Worm (Caenorhabditis elegans) whole organism, young adult: ENCODE data around the gene slc-17.5.

Source experiments
- B0035.1 ChIP-seq: sonication (generic microtip); optimal IDR thresholded peaks from 2 replicates; lab custom pipeline; 2016; ENCODE audit warnings: missing genetic modification characterization, mild to moderate bottlenecking, missing compliant biosample characterization, missing genotype, missing genetic modification reagents
- F33H1.4 ChIP-seq: fragments of 200-800 bp; sonication (Bioruptor generic); IDR thresholded peaks from 2 replicates; pipeline ENCODE4 v1.3.6; 2022; ENCODE audit warnings: missing genetic modification reagents, missing genetic modification characterization, missing compliant biosample characterization
- F52B5.7 ChIP-seq: sonication (generic microtip); optimal IDR thresholded peaks from 2 replicates; lab custom pipeline; 2016; ENCODE audit warnings: mild to moderate bottlenecking, missing genetic modification characterization, missing compliant biosample characterization
- K12H6.12 ChIP-seq: fragments of 200-800 bp; sonication (Bioruptor generic); optimal IDR thresholded peaks from 2 replicates; lab custom pipeline; 2018; ENCODE audit warnings: mild to moderate bottlenecking, missing genetic modification characterization, missing compliant biosample characterization
- T26A5.8 ChIP-seq: sonication (generic microtip); optimal IDR thresholded peaks from 2 replicates; lab custom pipeline; 2016; ENCODE audit warnings: missing genetic modification characterization, missing compliant biosample characterization
- Y53G8AR.9 ChIP-seq: fragments of 200-800 bp; sonication (Bioruptor generic); conservative IDR thresholded peaks from 2 replicates; pipeline ENCODE4 v1.3.6; 2022; ENCODE audit warnings: missing genetic modification reagents, missing genetic modification characterization, missing compliant biosample characterization
- Y95B8A.8 ChIP-seq: fragments of 200-800 bp; sonication (Bioruptor generic); IDR thresholded peaks from 2 replicates; pipeline ENCODE4 v1.3.6; 2022; ENCODE audit warnings: missing genetic modification reagents, missing genetic modification characterization, missing compliant biosample characterization
- akir-1 ChIP-seq: fragments of 200-800 bp; sonication (Bioruptor generic); optimal IDR thresholded peaks from 2 replicates; lab custom pipeline; 2018; ENCODE audit warnings: mild to moderate bottlenecking, missing genetic modification characterization, moderate library complexity, missing compliant biosample characterization
- ama-1 ChIP-seq, 3 experiments: fragments of 150-350 bp in 1 of 3; sonication (generic microtip) in 2 of 3; optimal IDR thresholded peaks; 2 replicates each; lab custom pipeline; 2014 to 2018; ENCODE audit warnings: missing biosample characterization in 2 of 3, missing genetic modification characterization in 2 of 3, missing genetic modification reagents in 2 of 3
- athp-1 ChIP-seq: sonication (generic microtip); optimal IDR thresholded peaks from 2 replicates; lab custom pipeline; 2017; ENCODE audit warnings: mild to moderate bottlenecking, missing genetic modification characterization, missing compliant biosample characterization
- ceh-100 ChIP-seq: fragments of 200-800 bp; sonication (Bioruptor generic); IDR thresholded peaks from 2 replicates; pipeline ENCODE4 v1.3.6; 2022; ENCODE audit warnings: missing genetic modification reagents, missing genetic modification characterization, missing compliant biosample characterization
- ceh-58 ChIP-seq: fragments of 200-800 bp; sonication (Bioruptor generic); IDR thresholded peaks from 2 replicates; pipeline ENCODE4 v1.3.6; 2022; ENCODE audit warnings: missing genetic modification characterization, missing compliant biosample characterization
- ceh-91 ChIP-seq: fragments of 200-800 bp; sonication (Bioruptor generic); IDR thresholded peaks from 2 replicates; pipeline ENCODE4 v1.3.6; 2022; ENCODE audit warnings: missing genetic modification reagents, missing genetic modification characterization, missing compliant biosample characterization
- dox-1 ChIP-seq: fragments of 200-800 bp; sonication (Bioruptor generic); IDR thresholded peaks from 2 replicates; pipeline ENCODE4 v1.3.6; 2022; ENCODE audit warnings: missing genetic modification reagents, missing genetic modification characterization, missing compliant biosample characterization
- dpff-1 ChIP-seq: sonication (generic microtip); optimal IDR thresholded peaks from 2 replicates; lab custom pipeline; 2017; ENCODE audit warnings: mild to moderate bottlenecking, missing genetic modification characterization, missing compliant biosample characterization
- ets-4 ChIP-seq: fragments of 200-800 bp; sonication (Bioruptor generic); optimal IDR thresholded peaks from 2 replicates; lab custom pipeline; 2018; ENCODE audit warnings: mild to moderate bottlenecking, missing genetic modification characterization, missing compliant biosample characterization
- fkh-3 ChIP-seq: sonication (generic microtip); optimal IDR thresholded peaks from 2 replicates; lab custom pipeline; 2016; ENCODE audit warnings: mild to moderate bottlenecking, missing genetic modification characterization, missing compliant biosample characterization
- hsf-1 ChIP-seq: fragments of 200-800 bp; sonication (Bioruptor generic); IDR thresholded peaks from 2 replicates; pipeline ENCODE4 v1.3.6; 2022; ENCODE audit warnings: missing genetic modification reagents, missing genetic modification characterization, missing compliant biosample characterization
- lag-1 ChIP-seq: fragments of 200-800 bp; sonication (Bioruptor generic); IDR thresholded peaks from 2 replicates; pipeline ENCODE4 v1.3.6; 2022; ENCODE audit warnings: missing genetic modification reagents, missing genetic modification characterization, missing compliant biosample characterization
- let-526 ChIP-seq: fragments of 200-800 bp; sonication (Bioruptor generic); IDR thresholded peaks from 2 replicates; pipeline ENCODE4 v1.3.6; 2022; ENCODE audit warnings: missing genetic modification reagents, missing genetic modification characterization, missing compliant biosample characterization
- let-607 ChIP-seq, 2 experiments: fragments of 200-800 bp in 1 of 2; sonication (Bioruptor generic) in 1 of 2; sonication (generic microtip) in 1 of 2; optimal IDR thresholded peaks; 2 replicates each; lab custom pipeline; 2016 to 2018; ENCODE audit warnings: mild to moderate bottlenecking in 2 of 2, missing compliant biosample characterization in 2 of 2, missing genetic modification characterization in 2 of 2, moderate library complexity in 2 of 2, missing genotype in 1 of 2
- lin-40 ChIP-seq: sonication (generic microtip); optimal IDR thresholded peaks from 2 replicates; lab custom pipeline; 2016; ENCODE audit warnings: missing genetic modification characterization, mild to moderate bottlenecking, missing compliant biosample characterization, missing genotype, missing genetic modification reagents
- lsl-1 ChIP-seq: fragments of 200-800 bp; sonication (Bioruptor generic); optimal IDR thresholded peaks from 2 replicates; lab custom pipeline; 2018; ENCODE audit warnings: mild to moderate bottlenecking, missing genetic modification characterization, moderate library complexity, missing compliant biosample characterization
- lsy-27 ChIP-seq: sonication (generic microtip); optimal IDR thresholded peaks from 2 replicates; lab custom pipeline; 2017; ENCODE audit warnings: missing genetic modification characterization, mild to moderate bottlenecking, missing compliant biosample characterization, antibody characterized with exemption, missing genotype, borderline replicate concordance; ENCODE audit not compliant: insufficient read depth
- madf-10 ChIP-seq: sonication (generic microtip); optimal IDR thresholded peaks from 2 replicates; lab custom pipeline; 2016; ENCODE audit warnings: mild to moderate bottlenecking, missing genetic modification characterization, missing compliant biosample characterization
- mxl-1 ChIP-seq: sonication (generic microtip); optimal IDR thresholded peaks from 2 replicates; lab custom pipeline; 2016; ENCODE audit warnings: missing genetic modification characterization, missing compliant biosample characterization
- nfyb-1 ChIP-seq: fragments of 200-800 bp; sonication (Bioruptor generic); IDR thresholded peaks from 2 replicates; pipeline ENCODE4 v1.3.6; 2022; ENCODE audit warnings: missing genetic modification reagents, missing genetic modification characterization, missing compliant biosample characterization
- nhr-120 ChIP-seq: fragments of 200-800 bp; sonication (Bioruptor generic); IDR thresholded peaks from 2 replicates; pipeline ENCODE4 v1.3.6; 2022; ENCODE audit warnings: missing genetic modification characterization, missing compliant biosample characterization
- nhr-27 ChIP-seq: fragments of 200-800 bp; sonication (Bioruptor generic); optimal IDR thresholded peaks from 2 replicates; lab custom pipeline; 2018; ENCODE audit warnings: mild to moderate bottlenecking, missing genetic modification characterization, moderate library complexity, missing compliant biosample characterization
- nhr-80 ChIP-seq: sonication (generic microtip); optimal IDR thresholded peaks from 2 replicates; lab custom pipeline; 2016; ENCODE audit warnings: missing genetic modification characterization, missing compliant biosample characterization
- rec-8 ChIP-seq, 2 experiments: sonication (generic microtip); optimal IDR thresholded peaks; 2 replicates each; lab custom pipeline; 2016; ENCODE audit warnings: mild to moderate bottlenecking in 2 of 2, missing genetic modification characterization in 2 of 2, missing genetic modification reagents in 2 of 2, missing genotype in 2 of 2, missing biosample characterization in 1 of 2, missing compliant biosample characterization in 1 of 2, moderate library complexity in 1 of 2
- repo-1 ChIP-seq: sonication (generic microtip); optimal IDR thresholded peaks from 2 replicates; lab custom pipeline; 2017; ENCODE audit warnings: mild to moderate bottlenecking, missing genetic modification characterization, missing compliant biosample characterization
- sea-2 ChIP-seq: fragments of 200-800 bp; sonication (Bioruptor generic); IDR thresholded peaks from 2 replicates; pipeline ENCODE4 v1.3.6; 2022; ENCODE audit warnings: missing genetic modification characterization, missing compliant biosample characterization
- somi-1 ChIP-seq: fragments of 200-800 bp; sonication (Bioruptor generic); optimal IDR thresholded peaks from 2 replicates; lab custom pipeline; 2018; ENCODE audit warnings: mild to moderate bottlenecking, missing genetic modification characterization, missing compliant biosample characterization
- tlf-1 ChIP-seq: fragments of 200-800 bp; sonication (Bioruptor generic); optimal IDR thresholded peaks from 2 replicates; lab custom pipeline; 2018; ENCODE audit warnings: mild to moderate bottlenecking, missing genetic modification characterization, missing compliant biosample characterization
- ztf-6 ChIP-seq: fragments of 200-800 bp; sonication (Bioruptor generic); IDR thresholded peaks from 2 replicates; pipeline ENCODE4 v1.3.6; 2022; ENCODE audit warnings: missing genetic modification reagents, missing genetic modification characterization, missing compliant biosample characterization

The slc-17.5 gene

DNA sequence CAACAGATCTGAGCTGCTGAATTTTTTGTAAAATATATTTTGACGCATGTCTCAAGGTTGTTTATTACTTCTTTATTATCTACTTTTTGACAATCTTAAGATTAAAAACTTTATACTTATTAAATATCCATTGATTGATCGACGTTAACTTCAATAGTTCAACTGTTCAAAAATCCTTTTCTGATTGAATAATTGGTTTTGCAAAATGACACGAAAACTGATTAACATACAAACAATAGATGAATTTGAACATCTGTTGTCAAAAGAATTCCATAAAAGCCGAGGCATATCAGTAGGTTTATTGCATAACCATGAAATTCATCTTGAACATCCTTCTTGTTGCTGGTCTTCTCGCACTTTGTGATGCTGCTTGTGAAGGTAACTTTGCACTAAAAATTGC lies 26.5 kb upstream of the slc-17.5 start, which contains the start of gene W02D7.12:
Gene W02D7.12, plus strand, starts transcription at position 301 of the 400 bp plus-strand sequence.
- TF ChIP-seq ceh-58: no peak
- no peak for TF ChIP-seq Y95B8A.8 (GFP tag; lab: Robert Waterston, UW)
- TF ChIP-seq B0035.1 (tag; lab: Kevin White, UChicago): no peak
- no peak for TF ChIP-seq nhr-120
- no peak for TF ChIP-seq somi-1 (GFP tag; lab: Kevin White, UChicago)
- no peak for TF ChIP-seq lin-40 (tag; lab: Kevin White, UChicago)
- TF ChIP-seq dpff-1 (tag; lab: Kevin White, UChicago): no peak
- no peak for TF ChIP-seq akir-1 (GFP tag; lab: Kevin White, UChicago)
- no peak for TF ChIP-seq sea-2 (GFP tag; lab: Robert Waterston, UW)
- TF ChIP-seq, all 124 proteins: peak for 0

DNA sequence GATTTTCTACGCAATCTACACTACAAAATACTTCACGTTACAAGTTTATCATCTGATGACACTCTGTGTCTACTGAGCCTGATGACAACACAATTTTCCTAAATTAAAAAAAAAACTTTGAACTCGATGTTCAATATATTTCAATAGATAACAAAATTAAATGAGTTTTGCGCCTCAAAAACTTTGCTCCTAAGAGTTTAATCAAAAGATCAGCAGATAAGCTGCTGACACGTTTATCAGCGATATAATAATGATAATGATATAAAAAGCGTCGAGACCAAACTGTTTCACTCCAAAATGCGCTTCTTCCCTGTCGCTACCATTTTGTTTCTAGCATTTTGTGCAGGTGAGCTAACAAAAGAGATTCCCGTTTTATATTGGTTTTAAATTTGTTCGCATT lies 23.0 kb upstream of the slc-17.5 start, which contains the start of gene clec-218:
Gene clec-218, plus strand, starts transcription at position 262 of the 400 bp plus-strand sequence.
- TF ChIP-seq F33H1.4 (GFP tag; lab: Robert Waterston, UW) (no peak), fkh-3 (tag; lab: Kevin White, UChicago) (no peak), nhr-80 (tag; lab: Kevin White, UChicago) (peak; percentile 48)

DNA sequence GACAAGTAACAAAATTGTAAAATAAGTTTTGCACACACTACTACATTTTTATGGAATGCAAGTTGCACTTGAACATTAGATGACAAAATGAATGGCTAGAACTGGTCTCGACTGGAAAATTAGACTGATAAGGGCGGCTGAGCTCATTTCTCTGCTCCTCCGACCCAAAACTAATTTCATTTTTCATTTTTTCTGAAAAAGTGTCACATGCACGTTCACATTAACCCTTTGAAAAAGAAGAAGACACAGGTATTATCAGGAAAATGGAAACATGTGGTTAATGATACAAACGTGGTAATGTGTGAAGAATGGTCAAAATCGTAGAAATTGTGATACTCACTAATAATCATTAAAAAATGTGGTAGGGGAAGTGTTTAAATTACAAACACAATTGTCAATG lies 22.3 kb upstream of the slc-17.5 start:
- peak; percentile 82 for TF ChIP-seq nhr-80 (tag; lab: Kevin White, UChicago)
- no peak for TF ChIP-seq ztf-6 (GFP tag; lab: Robert Waterston, UW)

DNA sequence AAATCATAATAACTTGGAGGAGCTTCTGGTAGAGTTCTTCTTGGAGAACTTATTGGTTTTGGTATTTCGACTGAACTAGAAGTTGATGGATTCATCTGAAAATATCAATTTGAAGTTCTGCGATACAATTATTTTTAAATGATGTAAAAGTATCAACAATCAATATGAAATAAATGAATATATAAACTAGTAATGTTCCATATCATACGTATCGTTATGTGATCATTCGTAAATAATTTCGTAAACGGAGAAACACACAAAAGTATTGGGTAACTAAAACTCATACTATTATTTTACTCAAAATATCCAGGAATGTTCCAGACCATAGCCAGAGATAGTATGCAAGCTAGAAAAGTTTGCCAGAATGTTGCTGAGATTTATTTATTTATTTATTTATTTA lies 21.7 kb upstream of the slc-17.5 start, which contains the start of gene W02D7.8:
Gene W02D7.8, minus strand, starts transcription at position 101 of the 400 bp plus-strand sequence.
- no peak for TF ChIP-seq mxl-1 (tag; lab: Kevin White, UChicago)
- TF ChIP-seq tlf-1 (GFP tag; lab: Kevin White, UChicago): no peak
- no peak for TF ChIP-seq nfyb-1 (GFP tag; lab: Robert Waterston, UW)
- TF ChIP-seq hsf-1 (GFP tag; lab: Robert Waterston, UW): no peak
- TF ChIP-seq lag-1: no peak
- no peak for TF ChIP-seq nhr-27 (tag; lab: Kevin White, UChicago)

DNA sequence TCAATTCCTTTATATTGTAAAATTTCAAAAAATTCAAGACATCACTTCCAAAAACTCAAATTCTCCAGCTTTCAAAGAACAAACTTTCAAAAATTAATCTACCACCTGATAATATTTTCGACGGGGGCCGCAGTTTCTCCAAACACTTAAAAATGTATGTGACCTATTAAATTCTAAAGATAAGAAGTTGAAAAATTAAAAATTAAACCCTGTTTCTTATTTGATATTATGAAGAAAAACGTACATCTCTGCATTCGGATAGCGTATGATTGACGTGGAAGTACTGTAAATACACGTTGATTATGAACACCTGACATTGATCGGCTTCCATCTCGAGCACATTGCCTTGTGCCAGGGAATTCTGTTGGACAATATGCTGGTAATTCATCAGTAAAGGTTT lies 21.2 kb upstream of the slc-17.5 start:
- peak; percentile 24; the same call in 1 of the 2 replicates for TF ChIP-seq let-526 (GFP tag; lab: Robert Waterston, UW)
- TF ChIP-seq nhr-80 (tag; lab: Kevin White, UChicago): peak; percentile 59
- TF ChIP-seq let-607 (tag; optimal IDR thresholded peaks at IDR 0.05; lab: Kevin White, UChicago): no peak
- TF ChIP-seq repo-1 (tag; lab: Kevin White, UChicago): no peak
- TF ChIP-seq ceh-100 (GFP tag; lab: Robert Waterston, UW): no peak
- TF ChIP-seq, all 124 proteins: peak for 2

DNA sequence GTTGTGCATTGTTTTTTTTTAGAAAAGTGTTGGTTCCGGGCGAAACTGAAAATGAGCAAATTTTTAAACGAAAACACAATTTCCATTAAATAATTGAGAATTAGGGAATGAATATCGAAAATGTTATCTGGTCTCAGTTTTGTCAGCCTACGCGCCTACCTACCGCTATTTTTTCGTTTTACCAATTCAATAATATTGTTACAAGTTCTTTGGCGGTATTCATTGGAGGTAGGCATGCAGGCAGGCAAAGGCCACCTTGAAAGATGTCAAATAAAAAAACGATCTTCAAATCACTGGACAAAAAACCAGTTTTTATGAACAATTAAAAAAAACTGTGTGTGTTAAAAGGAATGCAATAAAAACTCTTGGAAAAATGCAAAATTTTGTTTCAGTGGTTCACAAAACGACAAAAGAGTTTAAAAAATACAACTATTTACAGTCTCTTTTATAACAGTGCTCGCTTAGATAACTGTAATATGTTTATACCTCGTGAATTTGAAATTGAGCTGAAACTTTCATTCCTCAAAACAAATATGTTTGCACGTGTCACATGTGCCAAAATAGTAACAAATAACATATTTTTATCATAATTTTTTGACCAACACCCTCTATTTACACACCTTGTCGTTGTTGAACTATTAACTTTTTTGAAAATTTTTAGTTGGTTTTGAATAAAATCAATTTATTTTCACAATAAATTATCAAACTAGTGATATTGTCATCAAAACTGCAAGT lies 19.9 kb upstream of the slc-17.5 start, which contains the start of gene W02D7.11:
Gene W02D7.11, minus strand, starts transcription at position 51 of the 735 bp plus-strand sequence.
- TF ChIP-seq rec-8 (tag; optimal IDR thresholded peaks at IDR 0.05; lab: Kevin White, UChicago) (no peak), somi-1 (GFP tag; lab: Kevin White, UChicago) (no peak), ceh-91 (no peak), lsy-27 (tag; lab: Kevin White, UChicago) (no peak), let-526 (GFP tag; lab: Robert Waterston, UW) (no peak), lsl-1 (GFP tag; lab: Kevin White, UChicago) (no peak), Y53G8AR.9 (GFP tag; lab: Robert Waterston, UW) (no peak), ama-1 (optimal IDR thresholded peaks at IDR 0.05; lab: Kevin White, UChicago) (no peak), ama-1 (GFP tag; optimal IDR thresholded peaks at IDR 0.05; lab: Kevin White, UChicago) (no peak), athp-1 (tag; lab: Kevin White, UChicago) (no peak), T26A5.8 (tag; lab: Kevin White, UChicago) (no peak), madf-10 (tag; lab: Kevin White, UChicago) (no peak), K12H6.12 (tag; lab: Kevin White, UChicago) (no peak), F52B5.7 (tag; lab: Kevin White, UChicago) (no peak), dox-1 (GFP tag; lab: Robert Waterston, UW) (no peak), ets-4 (GFP tag; lab: Kevin White, UChicago) (no peak)
